Fruit fly (Drosophila melanogaster): ENCODE measurements around the gene CG44303.
A peak's percentile ranks its signal among the peaks of the same experiment; 100 is the strongest.

DNA sequence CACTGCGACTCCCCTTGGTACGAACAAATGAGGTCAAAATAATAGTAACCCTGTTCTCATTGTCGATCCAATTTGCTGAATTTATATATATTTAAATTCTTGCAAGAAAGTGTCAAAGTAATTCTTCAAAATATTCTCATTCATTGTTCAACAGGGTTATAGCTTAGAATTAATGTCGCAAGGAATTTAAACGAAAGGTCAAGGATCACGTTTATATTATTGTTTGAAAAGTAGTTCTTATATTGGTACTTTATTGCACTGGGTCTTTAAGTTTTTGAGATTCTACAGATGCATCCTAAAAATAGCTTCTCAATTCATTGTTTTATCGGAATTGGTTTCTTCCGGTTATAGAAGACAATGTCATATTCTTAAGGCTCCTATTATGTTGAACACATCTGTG is 16.7 kb upstream of the CG44303 start:
- TF ChIP-seq CG4318 (GFP tag; optimal IDR thresholded peaks at IDR 0.05): peak; percentile 13
- no peak for TF ChIP-seq CG16779 (tag; optimal IDR thresholded peaks at IDR 0.05)
- no peak for TF ChIP-seq dac (GFP tag; optimal IDR thresholded peaks at IDR 0.05)
- TF ChIP-seq CG31627 (GFP tag; optimal IDR thresholded peaks at IDR 0.05): no peak
- TF ChIP-seq Met (GFP tag; optimal IDR thresholded peaks at IDR 0.05): no peak
- no peak for TF ChIP-seq Hr39 (GFP tag; optimal IDR thresholded peaks at IDR 0.05)
- no peak for TF ChIP-seq CG6854 (GFP tag; optimal IDR thresholded peaks at IDR 0.05)
- no peak for TF ChIP-seq CG8319 (GFP tag; optimal IDR thresholded peaks at IDR 0.05)
- TF ChIP-seq Gug (GFP tag; IDR thresholded peaks at IDR 0.05): no peak

Data from whole organism, prepupa.